Fruit fly (Drosophila melanogaster): ENCODE data around the gene CG8478.

CG8478 gene

DNA sequence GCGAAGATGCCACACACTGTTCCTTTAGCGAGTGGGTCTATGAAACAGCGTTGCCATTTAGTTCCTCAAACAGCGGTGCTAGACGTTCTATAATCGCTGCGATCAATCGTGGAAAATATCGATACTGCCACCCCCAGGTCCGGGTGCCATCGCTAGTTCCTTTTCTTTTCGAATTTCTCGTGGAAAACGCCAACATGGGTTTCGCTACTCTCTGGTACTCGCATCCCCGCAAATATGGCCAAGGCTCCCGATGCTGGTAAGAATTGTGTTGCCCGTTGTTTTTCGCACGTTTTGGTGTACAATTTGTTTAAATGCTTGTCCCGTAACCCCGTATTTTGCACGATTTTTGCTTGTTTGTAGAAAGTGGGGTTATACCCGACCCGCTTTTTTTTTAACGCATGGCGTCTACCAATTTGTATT is 14.5 kb downstream of the CG8478 start, which contains the start of gene RpS29 (continued):
- TF ChIP-seq Hr4 (GFP tag; optimal IDR thresholded peaks at IDR 0.05) (peak; percentile 22), Blimp-1 (GFP tag; optimal IDR thresholded peaks at IDR 0.05) (peak; percentile 39), Eip93F (GFP tag; optimal IDR thresholded peaks at IDR 0.05) (no peak), lz (GFP tag; optimal IDR thresholded peaks at IDR 0.05) (peak; percentile 70), fd59A (GFP tag; optimal IDR thresholded peaks at IDR 0.05) (no peak), CG16779 (tag; optimal IDR thresholded peaks at IDR 0.05) (no peak), CG15336 (GFP tag; IDR thresholded peaks at IDR 0.05) (no peak), pdm3 (GFP tag; optimal IDR thresholded peaks at IDR 0.05) (peak; percentile 55), eg (GFP tag; IDR thresholded peaks at IDR 0.05) (0 out of 3 replicates have a peak, but pooled peaks have one; percentile 44), Ets21C (GFP tag; optimal IDR thresholded peaks at IDR 0.05) (no peak), CG11762 (GFP tag; optimal IDR thresholded peaks at IDR 0.05; ENCODE audit: insufficient read depth) (no peak), Ets96B (tag; optimal IDR thresholded peaks at IDR 0.05) (no peak)

DNA sequence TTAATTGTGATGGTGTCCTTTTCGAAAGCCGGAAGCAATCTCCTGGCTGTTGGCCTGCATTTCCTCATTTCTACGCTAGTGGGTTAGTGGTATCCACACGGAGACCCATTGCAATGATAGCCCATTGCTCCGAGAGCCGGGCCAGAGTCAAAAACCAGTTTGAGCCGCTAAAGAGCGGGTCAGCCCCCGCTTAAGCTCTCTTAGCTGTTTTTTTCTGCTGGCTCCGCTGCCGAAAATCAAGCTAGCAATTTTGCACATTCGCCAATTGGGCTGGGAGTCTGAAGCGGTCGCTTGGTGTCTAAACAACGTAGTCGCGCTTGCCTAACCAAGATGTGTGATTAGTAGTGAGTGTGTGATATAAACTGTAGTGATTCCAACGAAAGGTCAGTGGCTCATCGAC is 16.3 kb downstream of the CG8478 start, which contains the start of gene CG12947:
CG12947 (plus strand) TSS at position 301 of the 400 bp plus-strand sequence.
- TF ChIP-seq CG8119 (GFP tag; IDR thresholded peaks at IDR 0.05): no peak
- TF ChIP-seq CG1621 (tag; optimal IDR thresholded peaks at IDR 0.05): peak; percentile 1
- no peak for TF ChIP-seq achi (GFP tag; optimal IDR thresholded peaks at IDR 0.05)
- TF ChIP-seq OdsH (GFP tag; optimal IDR thresholded peaks at IDR 0.05): no peak
- TF ChIP-seq CG3032 (tag; optimal IDR thresholded peaks at IDR 0.05): no peak
- TF ChIP-seq Hr39 (GFP tag; optimal IDR thresholded peaks at IDR 0.05): no peak
- TF ChIP-seq net (GFP tag; optimal IDR thresholded peaks at IDR 0.05): no peak
- TF ChIP-seq CG15336 (GFP tag; IDR thresholded peaks at IDR 0.05): peak; percentile 27; the same call in 1 of the 2 replicates
- 0 out of 3 replicates have a peak, but pooled peaks have one; percentile 22 for TF ChIP-seq eg (GFP tag; IDR thresholded peaks at IDR 0.05)
- no peak for TF ChIP-seq Sox15 (GFP tag; optimal IDR thresholded peaks at IDR 0.05)
- TF ChIP-seq fd59A (GFP tag; optimal IDR thresholded peaks at IDR 0.05): no peak
- peak; percentile 12 for TF ChIP-seq CG6276 (GFP tag; optimal IDR thresholded peaks at IDR 0.05)
- TF ChIP-seq Eip78C (GFP tag): peak; percentile 65
- TF ChIP-seq CG16779 (tag; optimal IDR thresholded peaks at IDR 0.05): no peak

DNA sequence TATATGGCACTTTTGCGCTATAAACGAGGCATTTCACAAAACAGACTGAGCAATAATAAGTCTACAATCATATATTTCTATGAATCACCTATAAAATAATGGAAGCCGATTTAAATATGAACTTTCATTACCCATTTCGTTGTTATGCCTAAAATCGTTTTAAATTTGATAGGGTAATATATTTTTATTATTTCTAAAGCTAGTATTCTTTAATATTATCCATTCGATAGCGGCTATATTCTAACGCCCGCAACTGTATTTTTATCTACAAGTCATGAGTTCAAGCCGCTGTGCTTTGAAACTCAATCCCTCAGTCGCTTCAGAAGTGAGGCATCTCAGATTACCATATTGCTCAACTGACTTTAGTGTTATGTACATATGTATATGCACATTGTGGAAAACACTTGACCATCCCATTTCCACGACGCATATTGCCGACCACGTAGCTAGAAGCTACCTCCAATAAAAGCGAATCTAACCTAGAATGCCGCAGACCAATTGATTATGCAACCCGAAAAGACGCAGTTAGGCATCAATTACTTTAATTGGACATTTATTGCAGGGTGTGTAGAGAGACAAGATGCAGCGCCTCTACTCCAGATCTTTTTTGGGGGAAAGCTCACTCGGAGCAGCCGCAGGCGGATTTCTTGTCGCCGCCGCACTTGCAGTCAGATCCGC is 19.9 kb downstream of the CG8478 start:
- TF ChIP-seq eg (GFP tag; IDR thresholded peaks at IDR 0.05) (peak; percentile 36; the same call in 1 of the 3 replicates), Ets96B (tag; optimal IDR thresholded peaks at IDR 0.05) (peak; percentile 9), Eip78C (GFP tag) (peak; percentile 55), svp (GFP tag) (peak; percentile 78), CG15336 (GFP tag; IDR thresholded peaks at IDR 0.05) (peak; percentile 42), CG8319 (GFP tag; optimal IDR thresholded peaks at IDR 0.05) (no peak), Hr38 (GFP tag; optimal IDR thresholded peaks at IDR 0.05) (no peak), acj6 (GFP tag; optimal IDR thresholded peaks at IDR 0.05) (peak; percentile 5), CG32006 (GFP tag; optimal IDR thresholded peaks at IDR 0.05) (peak; percentile 41), vri (GFP tag; optimal IDR thresholded peaks at IDR 0.05) (peak; percentile 23), esn (GFP tag; optimal IDR thresholded peaks at IDR 0.05) (peak; percentile 7), OdsH (GFP tag; optimal IDR thresholded peaks at IDR 0.05) (no peak), CG10631 (GFP tag; optimal IDR thresholded peaks at IDR 0.05) (peak; percentile 32), Hr4 (GFP tag; optimal IDR thresholded peaks at IDR 0.05) (peak; percentile 0), Eip75B (GFP tag; optimal IDR thresholded peaks at IDR 0.05) (no peak), Eip93F (GFP tag; optimal IDR thresholded peaks at IDR 0.05) (no peak), dsx (GFP tag; optimal IDR thresholded peaks at IDR 0.05; ENCODE audit: poor library complexity, severe bottlenecking) (no peak), CG1621 (tag; optimal IDR thresholded peaks at IDR 0.05) (no peak)

DNA sequence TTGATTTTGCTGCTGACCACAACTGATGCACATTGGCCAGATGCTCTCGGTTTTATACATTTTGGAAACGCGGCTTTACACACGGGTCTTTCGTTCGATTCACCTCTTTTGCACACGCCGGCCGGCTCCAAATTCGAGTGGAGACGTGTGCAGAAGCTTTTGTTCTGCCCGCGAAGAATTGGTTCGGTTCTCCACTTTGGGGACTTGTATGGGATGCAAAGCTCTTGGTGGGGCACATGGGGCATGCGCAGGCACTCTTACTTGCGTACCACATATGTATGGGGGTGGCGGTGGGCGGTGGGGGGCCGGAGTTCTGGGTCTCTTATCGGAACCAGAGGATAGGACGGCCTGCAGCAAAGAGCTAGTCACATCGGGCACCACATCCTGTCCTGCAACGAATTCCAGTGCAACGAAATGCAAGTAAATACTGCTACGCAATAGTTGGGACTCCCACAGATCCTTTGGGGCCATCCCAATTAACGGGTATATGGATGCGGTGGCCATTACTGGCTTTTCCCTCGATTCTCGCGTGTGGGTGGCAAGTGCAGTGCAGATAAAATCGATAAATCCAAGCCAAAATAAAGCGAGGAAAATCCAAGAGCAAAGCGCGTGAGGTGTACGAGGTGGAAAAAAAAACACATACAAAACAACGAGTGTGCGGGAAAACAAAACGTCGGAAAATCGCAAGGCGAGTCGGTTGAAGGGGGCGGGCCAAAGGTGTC is 21.1 kb downstream of the CG8478 start, which contains the start of the genes MtnA and CG8500:
MtnA (minus strand) TSS at position 30 of the 722 bp plus-strand sequence.
CG8500 (plus strand) TSS at position 313 of the 722 bp plus-strand sequence.
- TF ChIP-seq fd85E (GFP tag; optimal IDR thresholded peaks at IDR 0.05): no peak
- TF ChIP-seq pdm3 (GFP tag; optimal IDR thresholded peaks at IDR 0.05): no peak
- TF ChIP-seq CG11762 (GFP tag; optimal IDR thresholded peaks at IDR 0.05; ENCODE audit: insufficient read depth): no peak
- no peak for TF ChIP-seq Hr4 (GFP tag; optimal IDR thresholded peaks at IDR 0.05)
- peak in 1 of 2 experiments; percentile 18 for TF ChIP-seq ss (GFP tag; optimal IDR thresholded peaks at IDR 0.05)
- no peak for TF ChIP-seq Sox15 (GFP tag; optimal IDR thresholded peaks at IDR 0.05)
- TF ChIP-seq CG10631 (GFP tag; optimal IDR thresholded peaks at IDR 0.05): no peak
- TF ChIP-seq CG15336 (GFP tag; IDR thresholded peaks at IDR 0.05): 0 out of 2 replicates have a peak, but pooled peaks have one; percentile 16
- TF ChIP-seq salr (GFP tag; optimal IDR thresholded peaks at IDR 0.05): no peak
- TF ChIP-seq CG16779 (tag; optimal IDR thresholded peaks at IDR 0.05): no peak
- peak; percentile 70 for TF ChIP-seq svp (GFP tag)
- no peak for TF ChIP-seq CG34406 (GFP tag; optimal IDR thresholded peaks at IDR 0.05)
- TF ChIP-seq CG11294 (GFP tag; IDR thresholded peaks at IDR 0.05): no peak
- TF ChIP-seq CG32006 (GFP tag; optimal IDR thresholded peaks at IDR 0.05): no peak
- no peak for TF ChIP-seq CG7368 (GFP tag; optimal IDR thresholded peaks at IDR 0.05)
- TF ChIP-seq Eip75B (GFP tag; optimal IDR thresholded peaks at IDR 0.05): no peak
- TF ChIP-seq CG3032 (tag; optimal IDR thresholded peaks at IDR 0.05): no peak
- no peak for TF ChIP-seq achi (GFP tag; optimal IDR thresholded peaks at IDR 0.05)
- no peak for TF ChIP-seq CG6276 (GFP tag; optimal IDR thresholded peaks at IDR 0.05)
